Worm (Caenorhabditis elegans): ENCODE data around the gene srt-50.

Gene srt-50

DNA sequence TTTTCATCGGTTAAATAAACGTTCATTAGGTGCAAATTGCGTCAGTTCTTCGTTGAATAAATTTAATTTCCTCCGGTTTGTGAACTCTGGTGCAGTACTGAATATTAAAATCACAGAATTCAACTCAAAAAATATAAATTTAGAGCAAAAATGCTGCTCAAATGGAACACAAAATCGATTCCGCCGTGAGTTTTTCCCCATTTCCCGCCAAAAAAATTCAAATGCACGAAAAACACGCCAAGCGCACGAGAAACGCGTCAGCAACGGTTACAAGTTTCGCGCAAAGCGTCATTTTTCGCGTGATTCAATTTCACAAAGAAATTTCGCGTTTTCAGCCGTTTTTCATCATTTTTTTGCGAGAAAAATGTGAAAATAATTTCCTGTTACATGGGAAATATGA is 35.0 kb upstream of the srt-50 start, which contains the start of gene hrpu-1 (continued):
- TF ChIP-seq Y53G8AR.9 (GFP tag; conservative IDR thresholded peaks at IDR 0.05) (peak; percentile 89; the same call in 1 of the 2 replicates), ccch-3 (GFP tag; optimal IDR thresholded peaks at IDR 0.05) (no peak), aptf-3 (GFP tag; IDR thresholded peaks at IDR 0.05) (no peak), zim-3 (tag; optimal IDR thresholded peaks at IDR 0.05) (no peak), Y53F4B.3 (GFP tag; IDR thresholded peaks at IDR 0.05) (no peak), C17E4.6 (GFP tag; IDR thresholded peaks at IDR 0.05) (0 out of 2 replicates have a peak, but pooled peaks have one; percentile 19), ztf-22 (GFP tag; optimal IDR thresholded peaks at IDR 0.05) (no peak), ztf-3 (GFP tag; optimal IDR thresholded peaks at IDR 0.05) (no peak), F52B5.7 (tag; optimal IDR thresholded peaks at IDR 0.05) (no peak), snpc-3.4 (tag; optimal IDR thresholded peaks at IDR 0.05) (peak; percentile 90), K11D2.4 (GFP tag; IDR thresholded peaks at IDR 0.05) (peak; percentile 66; the same call in 1 of the 2 replicates), F23B12.7 (tag; optimal IDR thresholded peaks at IDR 0.05; ENCODE audit: insufficient read depth) (peak; percentile 57), pha-4 (tag; optimal IDR thresholded peaks at IDR 0.05) (no peak), ztf-28 (GFP tag; IDR thresholded peaks at IDR 0.05) (no peak), D2030.7 (GFP tag; IDR thresholded peaks at IDR 0.05) (peak; percentile 76), ztf-18 (tag; optimal IDR thresholded peaks at IDR 0.05) (peak; percentile 100), egl-44 (GFP tag; IDR thresholded peaks at IDR 0.05) (0 out of 2 replicates have a peak, but pooled peaks have one; percentile 25), nhr-80 (tag; optimal IDR thresholded peaks at IDR 0.05) (peak; percentile 25), dox-1 (GFP tag; IDR thresholded peaks at IDR 0.05) (peak; percentile 94), F57A8.1 (GFP tag; optimal IDR thresholded peaks at IDR 0.05) (no peak), Y56A3A.18 (GFP tag; IDR thresholded peaks at IDR 0.05) (no peak), T26A5.8 (tag; optimal IDR thresholded peaks at IDR 0.05) (no peak), F37B4.10 (GFP tag; IDR thresholded peaks at IDR 0.05) (no peak), lin-26 (GFP tag; IDR thresholded peaks at IDR 0.05) (peak; percentile 74), F22D6.2 (tag; optimal IDR thresholded peaks at IDR 0.05) (no peak), pbrm-1 (GFP tag; IDR thresholded peaks at IDR 0.05) (peak; percentile 86), let-526 (GFP tag; IDR thresholded peaks at IDR 0.05) (no peak), lsl-1 (GFP tag; optimal IDR thresholded peaks at IDR 0.05) (peak; percentile 66), hlh-12 (tag; optimal IDR thresholded peaks at IDR 0.05) (no peak), nhr-179 (tag; optimal IDR thresholded peaks at IDR 0.05) (no peak), tbp1 (GFP tag; optimal IDR thresholded peaks at IDR 0.05) (peak; percentile 70), atf-7 (tag; optimal IDR thresholded peaks at IDR 0.05) (peak; percentile 40), lin-40 (tag; optimal IDR thresholded peaks at IDR 0.05) (peak; percentile 81), cebp-1 (GFP tag; IDR thresholded peaks at IDR 0.05) (peak; percentile 39; the same call in 1 of the 2 replicates), cebp-1 (tag; optimal IDR thresholded peaks at IDR 0.05) (peak; percentile 79), aptf-2 (GFP tag; conservative IDR thresholded peaks at IDR 0.05) (no peak), egl-18 (GFP tag; IDR thresholded peaks at IDR 0.05) (no peak), ama-1 (optimal IDR thresholded peaks at IDR 0.05) (no peak), ama-1 (GFP tag; optimal IDR thresholded peaks at IDR 0.05) (peak in 1 of 2 experiments; percentile 39), B0261.1 (tag; optimal IDR thresholded peaks at IDR 0.05) (no peak), zfh-2 (GFP tag; conservative IDR thresholded peaks at IDR 0.05) (no peak), T07F8.4 (tag; optimal IDR thresholded peaks at IDR 0.05) (no peak), F49E8.2 (tag; optimal IDR thresholded peaks at IDR 0.05; ENCODE audit: insufficient read depth) (peak; percentile 90), B0019.2 (GFP tag; conservative IDR thresholded peaks at IDR 0.05) (no peak; the same call in 1 of the 2 replicates), bed-1 (GFP tag; IDR thresholded peaks at IDR 0.05) (no peak), ceh-40 (GFP tag; IDR thresholded peaks at IDR 0.05) (no peak), ceh-27 (GFP tag; optimal IDR thresholded peaks at IDR 0.05) (peak; percentile 57), B0035.1 (tag; optimal IDR thresholded peaks at IDR 0.05) (no peak), dpl-1 (GFP tag; optimal IDR thresholded peaks at IDR 0.05) (peak; percentile 72), egrh-3 (GFP tag; IDR thresholded peaks at IDR 0.05) (no peak)

All from whole organism, young adult.